Worm (Caenorhabditis elegans) whole organism, mixed stage, embryonic: Measurements from ENCODE around the gene srd-12.

ENCODE experiments used
- M03D4.4 ChIP-seq: sonication (generic microtip); optimal IDR thresholded peaks from 2 replicates; lab custom pipeline; 2017; ENCODE audit warnings: mild to moderate bottlenecking, missing genetic modification characterization, missing compliant biosample characterization
- bed-3 ChIP-seq: fragments of 200-800 bp; sonication (Bioruptor generic); optimal IDR thresholded peaks from 3 replicates; lab custom pipeline; 2018; ENCODE audit warnings: mild to moderate bottlenecking, missing genetic modification characterization, moderate library complexity, missing compliant biosample characterization
- blmp-1 ChIP-seq: fragments of 150-350 bp; optimal IDR thresholded peaks from 2 replicates; lab custom pipeline; 2014; ENCODE audit warnings: missing biosample characterization, missing genetic modification characterization
- ceh-39 ChIP-seq: fragments of 150-350 bp; optimal IDR thresholded peaks from 2 replicates; lab custom pipeline; 2014; ENCODE audit warnings: missing biosample characterization, missing genetic modification characterization
- ceh-43 ChIP-seq: fragments of 200-800 bp; sonication (Bioruptor generic); optimal IDR thresholded peaks from 2 replicates; lab custom pipeline; 2018; ENCODE audit warnings: mild to moderate bottlenecking, missing genetic modification characterization, moderate library complexity, missing compliant biosample characterization
- ceh-83 ChIP-seq: fragments of 200-800 bp; sonication (Bioruptor generic); optimal IDR thresholded peaks from 2 replicates; lab custom pipeline; 2018; ENCODE audit warnings: mild to moderate bottlenecking, missing genetic modification characterization, missing compliant biosample characterization
- ces-1 ChIP-seq: fragments of 150-350 bp; optimal IDR thresholded peaks from 2 replicates; lab custom pipeline; 2014; ENCODE audit warnings: missing biosample characterization, missing genetic modification reagents, missing genetic modification characterization
- drap-1 ChIP-seq: fragments of 200-800 bp; sonication (Bioruptor generic); optimal IDR thresholded peaks from 3 replicates; lab custom pipeline; 2018; ENCODE audit warnings: mild to moderate bottlenecking, missing genetic modification characterization, missing compliant biosample characterization
- flh-1 ChIP-seq: fragments of 200-800 bp; sonication (Bioruptor generic); optimal IDR thresholded peaks from 2 replicates; lab custom pipeline; 2018; ENCODE audit warnings: mild to moderate bottlenecking, missing genetic modification characterization, moderate library complexity, missing compliant biosample characterization
- hlh-1 ChIP-seq: fragments of 150-350 bp; optimal IDR thresholded peaks from 2 replicates; lab custom pipeline; 2014; ENCODE audit warnings: missing biosample characterization, missing genetic modification reagents, missing genetic modification characterization
- lin-13 ChIP-seq: fragments of 150-350 bp; optimal IDR thresholded peaks from 2 replicates; lab custom pipeline; 2014; ENCODE audit warnings: missing biosample characterization, missing genetic modification characterization
- lin-32 ChIP-seq: fragments of 200-800 bp; sonication (Bioruptor generic); optimal IDR thresholded peaks from 2 replicates; lab custom pipeline; 2018; ENCODE audit warnings: mild to moderate bottlenecking, missing genetic modification characterization, missing compliant biosample characterization
- lsy-2 ChIP-seq: fragments of 150-350 bp; optimal IDR thresholded peaks from 2 replicates; lab custom pipeline; 2014; ENCODE audit warnings: missing biosample characterization, missing genetic modification characterization
- mep-1 ChIP-seq: fragments of 150-350 bp; optimal IDR thresholded peaks from 2 replicates; lab custom pipeline; 2017; ENCODE audit warnings: missing biosample characterization, missing genetic modification reagents, missing genetic modification characterization, inconsistent platforms
- mls-2 ChIP-seq: sonication (generic microtip); optimal IDR thresholded peaks from 2 replicates; lab custom pipeline; 2016; ENCODE audit warnings: mild to moderate bottlenecking, missing genetic modification characterization, moderate library complexity, missing compliant biosample characterization
- nhr-12 ChIP-seq: fragments of 150-350 bp; optimal IDR thresholded peaks from 2 replicates; lab custom pipeline; 2014; ENCODE audit warnings: missing biosample characterization, missing genetic modification characterization
- nhr-2 ChIP-seq: fragments of 150-350 bp; optimal IDR thresholded peaks from 2 replicates; lab custom pipeline; 2014; ENCODE audit warnings: missing biosample characterization, missing genetic modification characterization
- nhr-237 ChIP-seq: fragments of 150-350 bp; optimal IDR thresholded peaks from 2 replicates; lab custom pipeline; 2014; ENCODE audit warnings: missing biosample characterization, missing genetic modification characterization
- nhr-76 ChIP-seq: sonication (generic microtip); optimal IDR thresholded peaks from 2 replicates; lab custom pipeline; 2017; ENCODE audit warnings: missing biosample characterization, missing genetic modification characterization
- pha-4 ChIP-seq: fragments of 150-350 bp; optimal IDR thresholded peaks from 2 replicates; lab custom pipeline; 2018; ENCODE audit warnings: missing biosample characterization, missing genetic modification reagents, missing genetic modification characterization
- sem-2 ChIP-seq: fragments of 200-800 bp; sonication (Bioruptor generic); optimal IDR thresholded peaks from 2 replicates; lab custom pipeline; 2018; ENCODE audit warnings: mild to moderate bottlenecking, missing genetic modification characterization, missing compliant biosample characterization
- sptf-1 ChIP-seq: sonication (generic microtip); optimal IDR thresholded peaks from 2 replicates; lab custom pipeline; 2017; ENCODE audit warnings: mild to moderate bottlenecking, missing genetic modification characterization, moderate library complexity, missing compliant biosample characterization
- unc-120 ChIP-seq: sonication (generic microtip); optimal IDR thresholded peaks from 2 replicates; lab custom pipeline; 2017; ENCODE audit warnings: missing genetic modification characterization, missing compliant biosample characterization; ENCODE audit not compliant: poor library complexity, severe bottlenecking
- unc-39 ChIP-seq: fragments of 150-350 bp; optimal IDR thresholded peaks from 2 replicates; lab custom pipeline; 2014; ENCODE audit warnings: missing biosample characterization, missing genetic modification characterization
- unc-62 ChIP-seq: fragments of 150-350 bp; optimal IDR thresholded peaks from 2 replicates; lab custom pipeline; 2014; ENCODE audit warnings: missing biosample characterization, missing genetic modification reagents, missing genetic modification characterization
- zip-8 ChIP-seq: fragments of 150-350 bp; optimal IDR thresholded peaks from 2 replicates; lab custom pipeline; 2014; ENCODE audit warnings: missing biosample characterization, missing genetic modification characterization
- ztf-11 ChIP-seq: fragments of 150-350 bp; optimal IDR thresholded peaks from 2 replicates; lab custom pipeline; 2014; ENCODE audit warnings: missing biosample characterization, missing genetic modification characterization

Gene srd-12

ce11 chrIV:5653649-5654048 is 23.6 kb upstream of the srd-12 start, which contains the start of gene clec-178:
TSS of gene clec-178 (plus strand) at chrIV:5653949.
- no peak for TF ChIP-seq nhr-76 (tag; lab: Kevin White, UChicago)
- TF ChIP-seq unc-62 (GFP tag; lab: Kevin White, UChicago), result no peak
- no peak for TF ChIP-seq sptf-1 (tag; lab: Kevin White, UChicago)
- no peak for TF ChIP-seq lsy-2 (tag; lab: Kevin White, UChicago)
- no peak for TF ChIP-seq ceh-83 (GFP tag; lab: Kevin White, UChicago)
- TF ChIP-seq blmp-1 (tag; lab: Kevin White, UChicago), result no peak
- TF ChIP-seq mls-2 (tag; lab: Kevin White, UChicago), result no peak
- no peak for TF ChIP-seq ceh-43 (GFP tag; lab: Kevin White, UChicago)
- TF ChIP-seq bed-3 (GFP tag; lab: Kevin White, UChicago), result no peak
- no peak for TF ChIP-seq ztf-11
- TF ChIP-seq pha-4, result no peak
- TF ChIP-seq drap-1, result no peak
- no peak for TF ChIP-seq M03D4.4

- TF ChIP-seq nhr-12 (tag; lab: Kevin White, UChicago), result no peak
- no peak for TF ChIP-seq sem-2 (GFP tag; lab: Kevin White, UChicago)
- no peak for TF ChIP-seq mep-1 (tag; lab: Kevin White, UChicago)
- peak; percentile 22 for TF ChIP-seq sptf-1 (tag; lab: Kevin White, UChicago)
Observed at ce11 chrIV:5652811-5653483, 22.9 kb upstream of the srd-12 start.

ce11 chrIV:5650761-5651332 is 20.8 kb upstream of the srd-12 start:
- no peak for TF ChIP-seq drap-1
- TF ChIP-seq nhr-237 (tag; lab: Kevin White, UChicago), result peak; percentile 18
- TF ChIP-seq hlh-1, result no peak

ce11 chrIV:5649073-5649583 is 19.1 kb upstream of the srd-12 start, which contains the start of gene csn-5:
TSS of gene csn-5 (plus strand) at chrIV:5649533.
- TF ChIP-seq ces-1 (GFP tag; lab: Kevin White, UChicago) (peak; percentile 1), unc-39 (no peak), flh-1 (GFP tag; lab: Kevin White, UChicago) (no peak), pha-4 (no peak)

ce11 chrIV:5645514-5646052 is 15.5 kb upstream of the srd-12 start, which contains the start of the genes srd-8 and B0547.2:
TSS of gene srd-8 (minus strand) at chrIV:5645614.
TSS of gene B0547.2 (plus strand) at chrIV:5646002.
- TF ChIP-seq lin-13 (tag; lab: Kevin White, UChicago) (no peak), drap-1 (no peak), sptf-1 (tag; lab: Kevin White, UChicago) (no peak), lin-32 (no peak), nhr-2 (tag; lab: Kevin White, UChicago) (no peak), ceh-39 (no peak), zip-8 (no peak), pha-4 (no peak), unc-120 (tag; lab: Kevin White, UChicago) (no peak), mep-1 (tag; lab: Kevin White, UChicago) (no peak), ceh-83 (GFP tag; lab: Kevin White, UChicago) (no peak), nhr-237 (tag; lab: Kevin White, UChicago) (no peak)

ce11 chrIV:5635551-5635950 is 5.5 kb upstream of the srd-12 start, which contains the start of gene srd-13:
TSS of gene srd-13 (minus strand) at chrIV:5635651.
- no peak for TF ChIP-seq sptf-1 (tag; lab: Kevin White, UChicago)
- no peak for TF ChIP-seq blmp-1 (tag; lab: Kevin White, UChicago)
- no peak for TF ChIP-seq pha-4
